Worm (Caenorhabditis elegans) whole organism, late embryonic: Measurements from ENCODE around the gene spe-29.

ENCODE experiments used
- ceh-14 ChIP-seq: sonication (generic microtip); optimal IDR thresholded peaks from 2 replicates; lab custom pipeline; 2016; ENCODE audit warnings: missing genotype, missing genetic modification characterization, missing compliant biosample characterization
- ceh-22 ChIP-seq: sonication (generic microtip); optimal IDR thresholded peaks from 2 replicates; lab custom pipeline; 2017; ENCODE audit warnings: missing biosample characterization, missing genetic modification characterization
- hlh-15 ChIP-seq: sonication (generic microtip); optimal IDR thresholded peaks from 2 replicates; lab custom pipeline; 2016; ENCODE audit warnings: missing genetic modification characterization, missing compliant biosample characterization

DNA sequence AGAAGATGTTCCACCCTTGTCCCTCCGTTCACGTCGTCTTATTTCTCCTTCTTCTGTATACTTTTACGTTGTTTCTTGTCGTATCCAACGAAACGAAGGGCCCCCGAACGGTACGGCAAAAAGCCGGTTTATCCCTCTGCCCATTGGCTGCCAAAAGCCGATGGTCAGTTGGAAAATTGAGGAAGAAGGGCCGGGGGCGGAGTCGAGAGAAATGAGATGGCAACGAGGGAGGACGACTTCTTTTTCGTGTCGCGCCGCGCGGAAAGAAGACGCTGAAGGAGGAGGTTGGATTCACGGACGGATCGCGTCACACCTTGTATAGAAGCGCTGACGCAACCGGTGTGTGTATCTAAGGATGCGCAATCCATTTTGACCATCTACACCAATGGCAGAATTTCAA, 18.6 kb upstream of the spe-29 start:
- no peak for TF ChIP-seq ceh-22
- no peak for TF ChIP-seq hlh-15 (tag; lab: Kevin White, UChicago)
- TF ChIP-seq ceh-14 (tag; lab: Kevin White, UChicago) = no peak
